Worm (Caenorhabditis elegans) whole organism, late embryonic: ENCODE data around the gene F54F2.6.

ENCODE experiments used
- ama-1 ChIP-seq: fragments of 150-350 bp; optimal IDR thresholded peaks from 2 replicates; lab custom pipeline; 2014
- ceh-30 ChIP-seq: fragments of 150-350 bp; optimal IDR thresholded peaks from 2 replicates; lab custom pipeline; 2014; ENCODE audit warnings: missing biosample characterization, missing genetic modification characterization
- ceh-48 ChIP-seq: sonication (generic microtip); optimal IDR thresholded peaks from 2 replicates; lab custom pipeline; 2016; ENCODE audit warnings: missing genetic modification characterization, inconsistent platforms, missing compliant biosample characterization
- che-1 ChIP-seq: sonication (generic microtip); optimal IDR thresholded peaks from 2 replicates; lab custom pipeline; 2016; ENCODE audit warnings: mild to moderate bottlenecking, missing genetic modification characterization, missing compliant biosample characterization
- dve-1 ChIP-seq: sonication (generic microtip); optimal IDR thresholded peaks from 2 replicates; lab custom pipeline; 2017; ENCODE audit warnings: antibody characterized with exemption, mild to moderate bottlenecking, missing genetic modification characterization, missing compliant biosample characterization
- ets-4 ChIP-seq: sonication (generic microtip); optimal IDR thresholded peaks from 2 replicates; lab custom pipeline; 2016; ENCODE audit warnings: missing genetic modification characterization, missing compliant biosample characterization
- fkh-10 ChIP-seq: fragments of 150-350 bp; optimal IDR thresholded peaks from 2 replicates; lab custom pipeline; 2014; ENCODE audit warnings: missing biosample characterization, missing genetic modification reagents, missing genetic modification characterization
- fkh-6 ChIP-seq: sonication (generic microtip); optimal IDR thresholded peaks from 2 replicates; lab custom pipeline; 2016; ENCODE audit warnings: missing genetic modification characterization, missing compliant biosample characterization
- madf-2 ChIP-seq: sonication (generic microtip); optimal IDR thresholded peaks from 2 replicates; lab custom pipeline; 2017; ENCODE audit warnings: missing genetic modification characterization, missing compliant biosample characterization
- nhr-11 ChIP-seq: fragments of 150-350 bp; optimal IDR thresholded peaks from 2 replicates; lab custom pipeline; 2014; ENCODE audit warnings: missing biosample characterization, missing genetic modification characterization

- TF ChIP-seq ets-4 (tag; lab: Kevin White, UChicago) (no peak), madf-2 (tag; lab: Kevin White, UChicago) (no peak), fkh-6 (tag; lab: Kevin White, UChicago) (no peak), nhr-11 (tag; lab: Kevin White, UChicago) (no peak), fkh-10 (no peak), ceh-30 (tag; lab: Kevin White, UChicago) (no peak), dve-1 (tag; lab: Kevin White, UChicago) (no peak), ama-1 (lab: Kevin White, UChicago) (no peak), che-1 (tag; lab: Kevin White, UChicago) (no peak), ceh-48 (no peak)
These were observed 6.7 kb upstream of the F54F2.6 start, which contains the start of gene F54F2.7 for ce11 chrIII:8807246-8807645.
